Worm (Caenorhabditis elegans): Measurements from ENCODE around the gene W02D7.4.

Gene W02D7.4

ce11 chrV:8285455-8285854, 11.9 kb downstream of the W02D7.4 start:
- no peak for TF ChIP-seq ets-4 (GFP tag; optimal IDR thresholded peaks at IDR 0.05)
- no peak for TF ChIP-seq unc-62 (GFP tag; optimal IDR thresholded peaks at IDR 0.05)
- peak; percentile 66 for TF ChIP-seq nhr-80 (tag; optimal IDR thresholded peaks at IDR 0.05)
- TF ChIP-seq ztf-3 (GFP tag; optimal IDR thresholded peaks at IDR 0.05), result no peak

- TF ChIP-seq unc-62 (GFP tag; optimal IDR thresholded peaks at IDR 0.05) (no peak), bed-1 (GFP tag; IDR thresholded peaks at IDR 0.05) (no peak), B0019.2 (GFP tag; conservative IDR thresholded peaks at IDR 0.05) (no peak), aptf-3 (GFP tag; IDR thresholded peaks at IDR 0.05) (no peak), lsy-27 (tag; optimal IDR thresholded peaks at IDR 0.05; ENCODE audit: borderline replicate concordance, insufficient read depth) (no peak), bed-2 (GFP tag; IDR thresholded peaks at IDR 0.05) (no peak), ekl-4 (GFP tag; IDR thresholded peaks at IDR 0.05) (no peak), pbrm-1 (GFP tag; IDR thresholded peaks at IDR 0.05) (no peak), xnd-1 (tag; optimal IDR thresholded peaks at IDR 0.05) (no peak), Y95B8A.8 (GFP tag; IDR thresholded peaks at IDR 0.05) (no peak), ceh-58 (GFP tag; IDR thresholded peaks at IDR 0.05) (no peak), egrh-3 (GFP tag; IDR thresholded peaks at IDR 0.05) (no peak), attf-5 (GFP tag; optimal IDR thresholded peaks at IDR 0.05) (no peak), K12H6.12 (tag; optimal IDR thresholded peaks at IDR 0.05) (no peak), sptf-2 (GFP tag; optimal IDR thresholded peaks at IDR 0.05) (no peak), dpff-1 (tag; optimal IDR thresholded peaks at IDR 0.05) (no peak), nhr-120 (GFP tag; IDR thresholded peaks at IDR 0.05) (no peak), K11D2.4 (GFP tag; IDR thresholded peaks at IDR 0.05) (no peak)
Observed at ce11 chrV:8284800-8285199, 12.6 kb downstream of the W02D7.4 start, which contains the start of gene slc-17.5. Gene slc-17.5, minus strand, starts transcription at chrV:8284900.

DNA sequence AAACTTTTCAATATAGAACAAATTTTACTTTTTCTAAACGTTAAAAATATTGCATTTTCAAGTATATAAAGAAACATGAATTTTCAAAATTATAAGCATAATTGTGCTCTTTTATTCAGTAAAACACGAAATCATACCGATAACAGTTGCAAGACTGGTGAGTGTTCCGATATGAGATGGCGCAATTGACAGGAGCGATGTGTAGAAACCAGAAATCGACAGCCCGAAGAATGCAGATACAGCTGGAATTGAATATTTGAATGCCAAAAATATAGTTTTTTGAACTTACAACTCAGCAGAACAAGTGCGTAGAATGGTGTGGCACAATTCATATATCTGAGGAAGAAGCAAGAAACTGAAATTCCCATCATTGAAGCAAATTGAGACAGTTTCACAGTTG, 14.5 kb downstream of the W02D7.4 start:
- TF ChIP-seq nhr-80 (tag; optimal IDR thresholded peaks at IDR 0.05) (peak; percentile 35), let-607 (tag; optimal IDR thresholded peaks at IDR 0.05) (peak in 1 of 2 experiments; percentile 52), madf-3 (GFP tag; IDR thresholded peaks at IDR 0.05) (no peak)

DNA sequence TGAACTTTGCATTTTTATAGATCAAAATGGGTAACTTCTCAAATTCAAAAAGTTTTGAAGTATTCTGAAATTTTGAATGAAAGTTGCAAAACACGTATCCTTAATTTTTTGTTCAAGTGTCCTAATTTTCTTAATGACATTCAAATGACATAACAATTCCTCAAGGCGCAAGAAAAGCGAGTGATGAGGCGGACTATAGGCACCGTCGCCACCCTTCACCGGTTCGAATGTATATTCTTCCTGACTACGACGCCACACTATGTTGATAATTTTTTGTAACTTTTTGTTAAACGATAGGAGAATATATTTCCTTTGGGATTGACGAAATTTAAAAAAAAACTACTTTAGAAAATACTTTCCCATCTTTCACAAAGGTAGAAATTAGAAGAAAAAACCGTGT, 15.8 kb downstream of the W02D7.4 start:
- TF ChIP-seq aptf-2 (GFP tag; conservative IDR thresholded peaks at IDR 0.05) (no peak), pbrm-1 (GFP tag; IDR thresholded peaks at IDR 0.05) (no peak), let-607 (tag; optimal IDR thresholded peaks at IDR 0.05) (no peak), ztf-25 (GFP tag; IDR thresholded peaks at IDR 0.05) (no peak), B0261.1 (tag; optimal IDR thresholded peaks at IDR 0.05) (no peak), nfyb-1 (GFP tag; IDR thresholded peaks at IDR 0.05) (no peak), lsl-1 (GFP tag; optimal IDR thresholded peaks at IDR 0.05) (no peak), lsy-27 (tag; optimal IDR thresholded peaks at IDR 0.05; ENCODE audit: borderline replicate concordance, insufficient read depth) (no peak), unc-62 (GFP tag; optimal IDR thresholded peaks at IDR 0.05) (no peak), Y95B8A.8 (GFP tag; IDR thresholded peaks at IDR 0.05) (no peak), lin-35 (GFP tag; optimal IDR thresholded peaks at IDR 0.05) (no peak), unc-130 (GFP tag; optimal IDR thresholded peaks at IDR 0.05) (no peak), repo-1 (tag; optimal IDR thresholded peaks at IDR 0.05) (no peak), mxl-1 (tag; optimal IDR thresholded peaks at IDR 0.05) (no peak), let-526 (GFP tag; IDR thresholded peaks at IDR 0.05) (no peak), tbp1 (GFP tag; optimal IDR thresholded peaks at IDR 0.05) (no peak), snpc-3.4 (tag; optimal IDR thresholded peaks at IDR 0.05) (no peak)

All from whole organism, young adult.